Fruit fly (Drosophila melanogaster) whole organism, larva: Measurements from ENCODE around the gene CG13022.
"Not testable (repeated sequence)": the region's sequence is repeated elsewhere in the genome, so short reads cannot be mapped to it uniquely, and the experiment has no call there.

Experiments used
- noc ChIP-seq: fragments of 200-800 bp; sonication (Bioruptor generic); optimal IDR thresholded peaks from 3 replicates; lab custom pipeline; 2019; ENCODE audit warnings: missing biosample characterization, mild to moderate bottlenecking, missing genetic modification characterization, moderate library complexity

The CG13022 gene

dm6 chr3L:16958397-16959080 is 19.8 kb upstream of the CG13022 start:
- TF ChIP-seq noc (tag; lab: Kevin White, UChicago), result peak; percentile 59

dm6 chr3L:16957534-16958396 is 19.0 kb upstream of the CG13022 start, which contains the start of gene Cpr73D:
Gene Cpr73D (minus strand): TSS chr3L:16957689.
- TF ChIP-seq noc (tag; lab: Kevin White, UChicago), result no peak

- TF ChIP-seq noc (tag; lab: Kevin White, UChicago), result peak; percentile 70
These were observed 18.2 kb upstream of the CG13022 start for dm6 chr3L:16956768-16957533.

- TF ChIP-seq noc (tag; lab: Kevin White, UChicago), result no peak
These were observed 17.4 kb upstream of the CG13022 start for dm6 chr3L:16956003-16956767.

dm6 chr3L:16955219-16956002 is 16.7 kb upstream of the CG13022 start:
- no peak for TF ChIP-seq noc (tag; lab: Kevin White, UChicago)

- TF ChIP-seq noc (tag; lab: Kevin White, UChicago), result not testable (repeated sequence)
These were observed 15.8 kb upstream of the CG13022 start, which contains the start of gene Ogdh for dm6 chr3L:16954522-16954921. Gene Ogdh (plus strand): TSS chr3L:16954822.

- TF ChIP-seq noc (tag; lab: Kevin White, UChicago), result no peak
These were observed 5.3 kb upstream of the CG13022 start, which contains the start of gene Obp73a for dm6 chr3L:16944061-16944460. Gene Obp73a (plus strand): TSS chr3L:16944361.

dm6 chr3L:16941319-16941718 is 2.6 kb upstream of the CG13022 start:
- TF ChIP-seq noc (tag; lab: Kevin White, UChicago), result no peak

dm6 chr3L:16936689-16937088 is 2.1 kb downstream of the CG13022 start:
- no peak for TF ChIP-seq noc (tag; lab: Kevin White, UChicago)

- TF ChIP-seq noc (tag; lab: Kevin White, UChicago), result no peak
These were observed 3.5 kb downstream of the CG13022 start, which contains the start of gene CG11905 for dm6 chr3L:16935284-16935683. Gene CG11905 (minus strand): TSS chr3L:16935536.

- no peak for TF ChIP-seq noc (tag; lab: Kevin White, UChicago)
These were observed 8.2 kb downstream of the CG13022 start for dm6 chr3L:16930522-16930921.

- TF ChIP-seq noc (tag; lab: Kevin White, UChicago), result no peak
These were observed 11.4 kb downstream of the CG13022 start, which contains the start of gene CG13023 for dm6 chr3L:16927375-16927774. Gene CG13023 (minus strand): TSS chr3L:16927434.

dm6 chr3L:16922952-16923351 is 15.8 kb downstream of the CG13022 start, which contains the start of gene CG13028:
Gene CG13028 (plus strand): TSS chr3L:16923252.
- TF ChIP-seq noc (tag; lab: Kevin White, UChicago), result no peak
